Worm (Caenorhabditis elegans): Measurements from ENCODE around the gene clec-207.

Gene clec-207

DNA sequence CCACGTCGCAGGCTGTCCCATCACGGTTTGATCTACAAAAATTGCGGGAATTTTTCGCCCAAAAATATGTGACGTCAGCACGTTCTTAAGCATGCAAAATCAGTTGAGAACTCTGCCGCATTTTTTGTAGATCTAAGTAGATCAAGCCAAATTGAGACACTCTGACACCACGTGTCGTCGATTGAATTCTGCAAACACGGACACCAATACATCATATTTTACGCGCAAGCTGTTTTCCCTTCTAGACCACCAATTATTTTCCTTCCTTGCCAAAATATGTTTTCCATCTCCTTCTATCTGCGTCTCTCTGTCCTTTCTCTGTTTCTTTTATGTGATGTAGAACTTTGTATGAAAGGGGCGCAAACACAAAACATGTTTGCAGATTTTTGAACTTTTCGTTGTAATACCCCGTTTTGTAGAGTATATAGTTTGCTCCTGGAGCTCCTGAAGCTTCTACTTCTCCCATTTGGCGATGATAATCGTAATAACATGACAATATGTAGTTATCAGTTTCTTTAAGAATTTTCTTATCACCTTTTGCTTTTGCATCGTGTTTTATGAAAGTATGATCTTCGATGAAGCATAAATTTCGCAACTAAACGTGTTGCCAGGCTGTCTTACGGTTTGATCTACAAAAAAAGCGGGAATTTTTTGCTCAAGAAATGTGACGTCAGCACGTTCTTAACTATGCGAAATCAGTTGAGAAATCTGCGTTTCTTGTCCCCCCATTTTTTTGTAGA lies 39.9 kb upstream of the clec-207 start:
- TF ChIP-seq ceh-24 (tag; optimal IDR thresholded peaks at IDR 0.05) (no peak), elt-2 (tag; optimal IDR thresholded peaks at IDR 0.05) (no peak), unc-42 (tag; optimal IDR thresholded peaks at IDR 0.05) (no peak), fax-1 (tag; optimal IDR thresholded peaks at IDR 0.05) (no peak), F13H6.1 (tag; optimal IDR thresholded peaks at IDR 0.05) (no peak), hlh-30 (tag; optimal IDR thresholded peaks at IDR 0.05; ENCODE audit: insufficient read depth) (no peak), mec-3 (tag; optimal IDR thresholded peaks at IDR 0.05; ENCODE audit: borderline replicate concordance) (no peak), ceh-31 (tag; optimal IDR thresholded peaks at IDR 0.05) (no peak), ceh-14 (tag; optimal IDR thresholded peaks at IDR 0.05) (no peak), pha-4 (tag; optimal IDR thresholded peaks at IDR 0.05) (no peak), odd-2 (tag; optimal IDR thresholded peaks at IDR 0.05) (no peak)

DNA sequence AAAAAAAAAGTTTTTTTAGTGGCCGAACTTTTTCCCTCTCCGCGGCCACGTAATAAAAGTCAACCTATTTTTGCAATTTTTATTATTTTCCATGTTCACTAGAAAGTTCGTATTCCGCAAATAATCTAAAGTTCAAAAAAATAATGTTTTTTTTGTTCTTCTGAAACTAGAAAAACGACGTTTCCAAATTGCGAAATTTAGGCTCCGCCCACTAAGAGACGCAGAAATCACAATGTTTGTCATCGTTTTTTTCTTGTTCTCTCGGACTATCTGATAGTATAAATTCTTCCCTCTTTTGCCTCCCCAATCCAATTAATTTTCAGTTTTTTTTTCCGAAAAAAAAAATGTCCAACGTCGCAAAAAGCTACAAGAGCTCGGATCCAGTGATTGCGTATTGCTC lies 38.5 kb upstream of the clec-207 start, which contains the start of gene comt-3:
TSS of gene comt-3 (plus strand) at position 214 of the 400 bp plus-strand sequence.
- TF ChIP-seq ztf-16 (tag; optimal IDR thresholded peaks at IDR 0.05), result no peak
- no peak for TF ChIP-seq ceh-34 (tag; optimal IDR thresholded peaks at IDR 0.05)
- no peak for TF ChIP-seq hlh-8 (tag; optimal IDR thresholded peaks at IDR 0.05)
- TF ChIP-seq hlh-6 (tag; optimal IDR thresholded peaks at IDR 0.05), result no peak
- no peak for TF ChIP-seq tbx-7 (tag; optimal IDR thresholded peaks at IDR 0.05)
- TF ChIP-seq hlh-13 (GFP tag; optimal IDR thresholded peaks at IDR 0.05), result no peak
- no peak for TF ChIP-seq pag-3 (tag; optimal IDR thresholded peaks at IDR 0.05; ENCODE audit: borderline replicate concordance)
- TF ChIP-seq sox-4 (tag; optimal IDR thresholded peaks at IDR 0.05), result no peak
- no peak for TF ChIP-seq mec-3 (tag; optimal IDR thresholded peaks at IDR 0.05; ENCODE audit: borderline replicate concordance)
- TF ChIP-seq sox-2 (GFP tag; IDR thresholded peaks at IDR 0.05), result no peak
- TF ChIP-seq unc-55 (GFP tag; optimal IDR thresholded peaks at IDR 0.05), result no peak
- no peak for TF ChIP-seq elt-2 (tag; optimal IDR thresholded peaks at IDR 0.05)
- TF ChIP-seq gmeb-2 (tag; optimal IDR thresholded peaks at IDR 0.05), result no peak
- TF ChIP-seq C38D4.7 (GFP tag; optimal IDR thresholded peaks at IDR 0.05), result no peak
- TF ChIP-seq pqm-1 (tag; optimal IDR thresholded peaks at IDR 0.05), result no peak
- no peak for TF ChIP-seq dmd-4 (tag; optimal IDR thresholded peaks at IDR 0.05; ENCODE audit: borderline replicate concordance)
- no peak for TF ChIP-seq fkh-10 (GFP tag; optimal IDR thresholded peaks at IDR 0.05)

DNA sequence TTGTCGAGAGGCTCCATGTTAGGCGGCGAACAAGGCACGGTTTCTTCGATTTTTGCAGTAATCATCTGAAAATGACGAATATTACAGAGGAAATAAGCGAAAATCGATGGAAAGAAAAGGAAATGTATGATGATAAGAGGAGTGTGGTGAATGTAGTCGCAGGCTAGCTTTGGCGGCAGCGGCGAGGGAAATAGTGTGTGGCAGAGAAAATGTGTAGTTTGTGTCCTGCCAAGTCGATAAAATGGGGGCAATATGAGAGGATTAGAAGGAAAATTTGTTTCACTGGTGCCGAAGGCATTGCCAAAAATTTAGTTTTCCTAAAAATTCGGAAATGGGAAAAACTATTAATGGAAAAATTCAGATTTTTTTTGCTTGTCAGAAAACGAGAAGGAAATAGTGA lies 29.1 kb upstream of the clec-207 start, which contains the start of gene nhr-86:
TSS of gene nhr-86 (minus strand) at position 71 of the 400 bp plus-strand sequence.
- peak; percentile 2 for TF ChIP-seq elt-2 (tag; optimal IDR thresholded peaks at IDR 0.05)
- TF ChIP-seq fkh-6 (tag; optimal IDR thresholded peaks at IDR 0.05), result no peak

DNA sequence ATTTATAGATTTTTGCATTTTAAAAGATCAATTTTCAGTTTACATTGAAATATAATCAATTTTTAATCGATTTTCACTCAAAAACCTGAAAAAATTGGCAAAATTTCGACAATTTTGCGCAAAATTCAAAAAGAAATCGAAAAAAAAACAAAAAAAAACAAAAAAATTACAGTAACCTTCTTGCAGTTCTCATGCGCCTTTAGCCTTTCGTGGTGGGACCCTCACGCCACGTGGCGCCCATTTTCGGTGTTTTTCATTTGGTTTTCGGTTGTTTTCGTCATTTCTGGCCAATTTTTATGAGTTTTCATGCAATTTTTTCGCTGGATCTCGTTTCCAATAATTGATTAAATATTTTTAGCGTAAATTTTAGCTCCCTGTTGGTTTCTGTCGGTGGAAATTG lies 28.5 kb upstream of the clec-207 start:
- TF ChIP-seq pha-4 (tag; optimal IDR thresholded peaks at IDR 0.05) (no peak), lin-11 (tag; optimal IDR thresholded peaks at IDR 0.05) (no peak), ceh-14 (tag; optimal IDR thresholded peaks at IDR 0.05) (no peak), ttx-3 (tag; optimal IDR thresholded peaks at IDR 0.05) (no peak), K09A11.1 (tag; optimal IDR thresholded peaks at IDR 0.05; ENCODE audit: insufficient read depth) (no peak), ets-4 (tag; optimal IDR thresholded peaks at IDR 0.05) (no peak), nfya-1 (tag; optimal IDR thresholded peaks at IDR 0.05) (no peak), eyg-1 (tag; optimal IDR thresholded peaks at IDR 0.05) (no peak), pros-1 (tag; optimal IDR thresholded peaks at IDR 0.05) (no peak), nhr-11 (tag; optimal IDR thresholded peaks at IDR 0.05) (no peak), ceh-45 (GFP tag; IDR thresholded peaks at IDR 0.05) (no peak), ref-2 (tag; optimal IDR thresholded peaks at IDR 0.05) (no peak), mec-3 (tag; optimal IDR thresholded peaks at IDR 0.05; ENCODE audit: borderline replicate concordance) (no peak), tbx-7 (tag; optimal IDR thresholded peaks at IDR 0.05) (no peak), ahr-1 (tag; optimal IDR thresholded peaks at IDR 0.05) (no peak), ceh-18 (tag; optimal IDR thresholded peaks at IDR 0.05) (no peak)
